Worm (Caenorhabditis elegans) whole organism, early embryonic: ENCODE results near the gene skr-7.

ENCODE experiments used
- aly-1 ChIP-seq: sonication (generic microtip); optimal IDR thresholded peaks from 2 replicates; lab custom pipeline; 2016; ENCODE audit warnings: missing genetic modification characterization, missing compliant biosample characterization
- ama-1 ChIP-seq: fragments of 150-350 bp; optimal IDR thresholded peaks from 2 replicates; lab custom pipeline; 2014
- ceh-36 ChIP-seq: sonication (generic microtip); optimal IDR thresholded peaks from 2 replicates; lab custom pipeline; 2016; ENCODE audit warnings: missing genetic modification characterization, inconsistent platforms, missing compliant biosample characterization
- hmbx-1 ChIP-seq: sonication (generic microtip); optimal IDR thresholded peaks from 2 replicates; lab custom pipeline; 2016; ENCODE audit warnings: mild to moderate bottlenecking, missing genetic modification characterization, missing compliant biosample characterization
- scrt-1 ChIP-seq: fragments of 200-800 bp; sonication (Bioruptor generic); IDR thresholded peaks from 2 replicates; pipeline ENCODE4 v1.3.6; 2022; ENCODE audit warnings: missing genetic modification characterization, missing compliant biosample characterization
- sea-1 ChIP-seq: fragments of 200-800 bp; sonication (Bioruptor generic); conservative IDR thresholded peaks from 2 replicates; pipeline ENCODE4 v1.3.6; 2022; ENCODE audit warnings: missing genetic modification characterization, missing compliant biosample characterization
- tbx-11 ChIP-seq: fragments of 200-800 bp; sonication (Bioruptor generic); IDR thresholded peaks from 2 replicates; pipeline ENCODE4 v1.3.6; 2022; ENCODE audit warnings: missing genetic modification characterization, missing compliant biosample characterization

DNA sequence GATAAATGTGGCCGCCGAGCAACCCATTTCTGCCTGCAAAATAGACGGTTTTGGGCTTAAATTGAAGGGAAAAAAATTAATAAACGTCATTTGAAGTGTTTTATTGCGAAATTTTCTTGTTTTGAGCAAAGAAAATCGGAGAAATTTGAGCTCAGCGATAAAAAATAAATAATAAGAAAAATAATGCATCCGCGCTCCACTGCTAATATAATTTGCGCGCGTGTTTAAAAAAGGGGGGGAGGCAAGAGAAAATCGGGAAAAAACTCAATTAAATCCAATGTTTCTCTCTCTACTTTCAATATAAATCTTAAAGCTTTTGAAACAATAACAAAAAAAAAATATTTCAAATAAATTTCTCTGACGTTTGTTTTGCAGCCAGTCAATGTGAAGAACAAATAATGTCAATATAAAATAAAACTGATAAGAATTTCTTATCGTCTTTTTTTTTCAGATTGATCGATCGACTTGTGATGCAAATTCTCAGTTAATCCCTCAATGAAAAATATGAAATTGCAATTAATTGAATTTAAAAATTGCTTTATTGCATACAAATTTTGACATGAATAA lies 28.4 kb downstream of the skr-7 start, which contains the start of gene rft-2:
- TF ChIP-seq tbx-11 (GFP tag; lab: Robert Waterston, UW) (no peak), scrt-1 (GFP tag; lab: Robert Waterston, UW) (no peak), sea-1 (GFP tag; lab: Robert Waterston, UW) (no peak), ama-1 (lab: Kevin White, UChicago) (no peak), ceh-36 (tag; lab: Kevin White, UChicago) (no peak), aly-1 (tag; lab: Kevin White, UChicago) (no peak), hmbx-1 (tag; lab: Kevin White, UChicago) (no peak)
